Fruit fly (Drosophila melanogaster) whole organism, wandering third instar larva: ENCODE measurements around the gene Dus2.

Experiments
- Vsx2 ChIP-seq: fragments of 200-300, 225-300 bp; sonication (Bioruptor generic); optimal IDR thresholded peaks from 2 replicates; lab custom pipeline; 2018; ENCODE audit warnings: missing biosample characterization, missing genetic modification characterization; ENCODE audit not compliant: partially characterized antibody
- lola ChIP-seq: fragments of >200 bp; optimal IDR thresholded peaks from 2 replicates; lab custom pipeline; 2017; ENCODE audit warnings: missing biosample characterization, missing genetic modification characterization
- pan ChIP-seq: fragments of >200 bp; optimal IDR thresholded peaks from 2 replicates; lab custom pipeline; 2017
- psq ChIP-seq: fragments of 200-800 bp; sonication (Bioruptor generic); optimal IDR thresholded peaks from 3 replicates; lab custom pipeline; 2017; ENCODE audit warnings: missing biosample characterization, mild to moderate bottlenecking, missing genetic modification characterization, moderate library complexity
- tai ChIP-seq: sonication (Bioruptor generic); optimal IDR thresholded peaks from 2 replicates; lab custom pipeline; 2016; ENCODE audit warnings: missing biosample characterization, missing genetic modification characterization

DNA sequence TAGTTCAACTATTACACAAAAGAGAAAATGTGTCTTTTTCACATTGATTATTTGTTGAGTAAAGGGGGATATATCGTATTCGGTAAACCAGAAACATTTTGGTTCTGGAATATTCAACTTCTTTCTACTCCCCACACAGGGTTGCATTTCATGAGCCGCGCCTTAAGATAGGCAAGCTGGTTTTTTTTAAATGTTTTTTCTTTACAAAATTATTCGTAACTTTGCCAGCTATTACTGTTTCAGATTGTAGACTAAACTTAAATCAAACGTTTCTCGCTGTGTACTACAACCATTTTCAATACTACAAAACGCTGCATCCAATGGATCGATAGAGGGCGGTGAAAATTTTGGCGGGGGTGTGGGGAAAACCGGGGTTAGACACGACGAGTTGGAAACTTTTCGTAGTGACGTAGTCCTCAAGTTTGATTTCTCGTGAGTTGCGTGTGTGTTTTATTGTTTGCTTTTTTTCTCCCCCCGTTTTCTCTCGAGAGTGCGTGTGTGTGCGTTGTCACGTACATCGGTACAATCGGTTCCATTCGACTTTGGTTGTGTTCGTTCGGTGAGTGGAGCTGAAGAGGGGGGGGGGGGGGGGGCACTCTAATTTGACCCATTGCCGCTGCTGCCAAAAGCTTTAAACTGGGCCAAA is 24.2 kb upstream of the Dus2 start:
- TF ChIP-seq lola (GFP tag; lab: Kevin White, UChicago) (no peak), psq (no peak), pan (lab: Kevin White, UChicago) (no peak), Vsx2 (GFP tag; lab: Kevin White, UChicago) (no peak), tai (GFP tag; lab: Kevin White, UChicago) (no peak)
